Worm (Caenorhabditis elegans) whole organism, midembryonic: ENCODE results near the gene flp-32.

Experiments used
- T22C8.4 ChIP-seq: fragments of 200-800 bp; sonication (Bioruptor generic); IDR thresholded peaks from 2 replicates; pipeline ENCODE4 v1.3.6; 2022; ENCODE audit warnings: missing genetic modification characterization, missing compliant biosample characterization
- cog-1 ChIP-seq: sonication (generic microtip); optimal IDR thresholded peaks from 2 replicates; lab custom pipeline; 2016; ENCODE audit warnings: missing genetic modification characterization, missing compliant biosample characterization
- flt-1 ChIP-seq: fragments of 200-800 bp; sonication (Bioruptor generic); IDR thresholded peaks from 2 replicates; pipeline ENCODE4 v1.3.6; 2022; ENCODE audit warnings: missing genetic modification characterization, missing compliant biosample characterization
- klf-2 ChIP-seq: fragments of 200-800 bp; sonication (Bioruptor generic); conservative IDR thresholded peaks from 2 replicates; pipeline ENCODE4 v1.3.6; 2022; ENCODE audit warnings: missing genetic modification reagents, missing genetic modification characterization, missing compliant biosample characterization
- med-1 ChIP-seq: sonication (generic microtip); optimal IDR thresholded peaks from 2 replicates; lab custom pipeline; 2017; ENCODE audit warnings: missing genetic modification characterization, mild to moderate bottlenecking, missing compliant biosample characterization, antibody characterized with exemption, missing genetic modification reagents; ENCODE audit not compliant: insufficient read depth
- ref-1 ChIP-seq: fragments of 200-800 bp; sonication (Bioruptor generic); conservative IDR thresholded peaks from 2 replicates; pipeline ENCODE4 v1.3.6; 2022; ENCODE audit warnings: missing genetic modification reagents, missing genetic modification characterization, missing compliant biosample characterization
- tab-1 ChIP-seq: fragments of 200-800 bp; sonication (Bioruptor generic); IDR thresholded peaks from 2 replicates; pipeline ENCODE4 v1.3.6; 2022; ENCODE audit warnings: missing genetic modification characterization, missing compliant biosample characterization
- ztf-23 ChIP-seq: fragments of 200-800 bp; sonication (Bioruptor generic); IDR thresholded peaks from 2 replicates; pipeline ENCODE4 v1.3.6; 2022; ENCODE audit warnings: missing genetic modification reagents, missing genetic modification characterization, missing compliant biosample characterization
- ztf-29 ChIP-seq: fragments of 200-800 bp; sonication (Bioruptor generic); IDR thresholded peaks from 2 replicates; pipeline ENCODE4 v1.3.6; 2022; ENCODE audit warnings: missing genetic modification reagents, missing genetic modification characterization, missing compliant biosample characterization

The flp-32 gene

ce11 chrX:15433487-15433886 is at the start of gene flp-32:
flp-32 (plus strand) TSS chrX:15433787.
- no peak for TF ChIP-seq tab-1 (GFP tag; lab: Robert Waterston, UW)
- TF ChIP-seq med-1 (GFP tag; lab: Kevin White, UChicago), result no peak
- no peak for TF ChIP-seq flt-1
- no peak for TF ChIP-seq cog-1 (tag; lab: Kevin White, UChicago)
- TF ChIP-seq ztf-29 (GFP tag; lab: Robert Waterston, UW), result no peak
- TF ChIP-seq ref-1, result no peak
- no peak for TF ChIP-seq ztf-23 (GFP tag; lab: Robert Waterston, UW)
- TF ChIP-seq T22C8.4 (GFP tag; lab: Robert Waterston, UW), result no peak
- TF ChIP-seq klf-2, result no peak

- no peak for TF ChIP-seq klf-2
- TF ChIP-seq T22C8.4 (GFP tag; lab: Robert Waterston, UW), result no peak
- TF ChIP-seq ztf-23 (GFP tag; lab: Robert Waterston, UW), result no peak
- no peak for TF ChIP-seq med-1 (GFP tag; lab: Kevin White, UChicago)
- no peak for TF ChIP-seq tab-1 (GFP tag; lab: Robert Waterston, UW)
- TF ChIP-seq flt-1, result no peak
- no peak for TF ChIP-seq cog-1 (tag; lab: Kevin White, UChicago)
- TF ChIP-seq ztf-29 (GFP tag; lab: Robert Waterston, UW), result no peak
- TF ChIP-seq ref-1, result no peak
Observed at ce11 chrX:15384090-15384624, 49.4 kb upstream of the flp-32 start.

- no peak for TF ChIP-seq ztf-29 (GFP tag; lab: Robert Waterston, UW)
- no peak for TF ChIP-seq tab-1 (GFP tag; lab: Robert Waterston, UW)
Observed at ce11 chrX:15385379-15385778, 48.2 kb upstream of the flp-32 start.

- TF ChIP-seq tab-1 (GFP tag; lab: Robert Waterston, UW) (no peak), cog-1 (tag; lab: Kevin White, UChicago) (no peak), ref-1 (no peak), T22C8.4 (GFP tag; lab: Robert Waterston, UW) (no peak), flt-1 (no peak), med-1 (GFP tag; lab: Kevin White, UChicago) (no peak), ztf-23 (GFP tag; lab: Robert Waterston, UW) (no peak), ztf-29 (GFP tag; lab: Robert Waterston, UW) (no peak), klf-2 (no peak)
Observed at ce11 chrX:15385807-15386349, 47.7 kb upstream of the flp-32 start.

- TF ChIP-seq T22C8.4 (GFP tag; lab: Robert Waterston, UW) (no peak), ztf-23 (GFP tag; lab: Robert Waterston, UW) (no peak), flt-1 (no peak), med-1 (GFP tag; lab: Kevin White, UChicago) (no peak), ztf-29 (GFP tag; lab: Robert Waterston, UW) (no peak), klf-2 (no peak), tab-1 (GFP tag; lab: Robert Waterston, UW) (no peak), cog-1 (tag; lab: Kevin White, UChicago) (no peak), ref-1 (no peak)
Observed at ce11 chrX:15388259-15388658, 45.3 kb upstream of the flp-32 start.

- no peak for TF ChIP-seq cog-1 (tag; lab: Kevin White, UChicago)
- TF ChIP-seq tab-1 (GFP tag; lab: Robert Waterston, UW), result no peak
- TF ChIP-seq klf-2, result no peak
- TF ChIP-seq T22C8.4 (GFP tag; lab: Robert Waterston, UW), result no peak
- no peak for TF ChIP-seq ztf-29 (GFP tag; lab: Robert Waterston, UW)
- no peak for TF ChIP-seq ztf-23 (GFP tag; lab: Robert Waterston, UW)
- no peak for TF ChIP-seq ref-1
- TF ChIP-seq flt-1, result no peak
- no peak for TF ChIP-seq med-1 (GFP tag; lab: Kevin White, UChicago)
Observed at ce11 chrX:15389853-15390252, 43.7 kb upstream of the flp-32 start.

ce11 chrX:15392672-15393071 is 40.9 kb upstream of the flp-32 start:
- TF ChIP-seq T22C8.4 (GFP tag; lab: Robert Waterston, UW) (no peak), klf-2 (no peak), ref-1 (no peak), ztf-29 (GFP tag; lab: Robert Waterston, UW) (no peak), ztf-23 (GFP tag; lab: Robert Waterston, UW) (no peak), tab-1 (GFP tag; lab: Robert Waterston, UW) (no peak), cog-1 (tag; lab: Kevin White, UChicago) (no peak), med-1 (GFP tag; lab: Kevin White, UChicago) (no peak), flt-1 (no peak)

- TF ChIP-seq klf-2 (no peak), tab-1 (GFP tag; lab: Robert Waterston, UW) (no peak), ref-1 (no peak)
Observed at ce11 chrX:15395723-15396122, 37.9 kb upstream of the flp-32 start.

ce11 chrX:15407631-15408030 is 26.0 kb upstream of the flp-32 start, which contains the start of gene psa-3:
psa-3 (plus strand) TSS chrX:15407931.
- TF ChIP-seq med-1 (GFP tag; lab: Kevin White, UChicago), result no peak
- no peak for TF ChIP-seq flt-1
- TF ChIP-seq cog-1 (tag; lab: Kevin White, UChicago), result no peak

ce11 chrX:15408577-15408976 is 25.0 kb upstream of the flp-32 start:
- TF ChIP-seq T22C8.4 (GFP tag; lab: Robert Waterston, UW) (no peak), flt-1 (no peak), ztf-29 (GFP tag; lab: Robert Waterston, UW) (no peak), med-1 (GFP tag; lab: Kevin White, UChicago) (no peak), cog-1 (tag; lab: Kevin White, UChicago) (no peak), tab-1 (GFP tag; lab: Robert Waterston, UW) (no peak), ztf-23 (GFP tag; lab: Robert Waterston, UW) (no peak), klf-2 (no peak), ref-1 (no peak)
